Worm (Caenorhabditis elegans) whole organism, L1 larva: ENCODE data around the gene C48B4.10.

Experiments
- C04F5.9 ChIP-seq: sonication (generic microtip); optimal IDR thresholded peaks from 2 replicates; lab custom pipeline; 2016; ENCODE audit warnings: missing genetic modification characterization, missing compliant biosample characterization
- C16A3.4 ChIP-seq: fragments of 150-350 bp; optimal IDR thresholded peaks from 2 replicates; lab custom pipeline; 2014; ENCODE audit warnings: missing biosample characterization, missing genetic modification characterization
- F16B12.6 ChIP-seq: fragments of 150-350 bp; optimal IDR thresholded peaks from 2 replicates; lab custom pipeline; 2014; ENCODE audit warnings: missing biosample characterization, missing genetic modification characterization
- Y116A8C.19 ChIP-seq: sonication (generic microtip); optimal IDR thresholded peaks from 2 replicates; lab custom pipeline; 2016; ENCODE audit warnings: missing compliant biosample characterization, missing genetic modification characterization, borderline replicate concordance
- aha-1 ChIP-seq: fragments of 150-350 bp; optimal IDR thresholded peaks from 2 replicates; lab custom pipeline; 2014; ENCODE audit warnings: missing biosample characterization, missing genetic modification characterization
- alr-1 ChIP-seq: fragments of 200-800 bp; sonication (Bioruptor generic); optimal IDR thresholded peaks from 2 replicates; lab custom pipeline; 2018; ENCODE audit warnings: borderline replicate concordance, mild to moderate bottlenecking, missing genetic modification characterization, missing compliant biosample characterization
- ama-1 ChIP-seq: fragments of 150-350 bp; optimal IDR thresholded peaks from 2 replicates; lab custom pipeline; 2014
- ceh-63 ChIP-seq: fragments of 200-800 bp; sonication (Bioruptor generic); optimal IDR thresholded peaks from 2 replicates; lab custom pipeline; 2018; ENCODE audit warnings: mild to moderate bottlenecking, missing genetic modification characterization, missing compliant biosample characterization
- ceh-88 ChIP-seq: fragments of 200-800 bp; sonication (Bioruptor generic); IDR thresholded peaks from 2 replicates; pipeline ENCODE4 v1.3.6; 2022; ENCODE audit warnings: missing genetic modification characterization, missing compliant biosample characterization
- ces-1 ChIP-seq: fragments of 150-350 bp; optimal IDR thresholded peaks from 2 replicates; lab custom pipeline; 2014; ENCODE audit warnings: missing biosample characterization, missing genetic modification reagents, missing genetic modification characterization
- dpl-1 ChIP-seq, 3 experiments: fragments of 150-350 bp in 2 of 3; sonication (generic microtip) in 1 of 3; optimal IDR thresholded peaks; 2 replicates each; lab custom pipeline; 2014 to 2017; ENCODE audit warnings: missing biosample characterization in 3 of 3, missing genetic modification characterization in 3 of 3, missing genetic modification reagents in 3 of 3
- efl-1 ChIP-seq, 4 experiments: fragments of 150-350 bp; optimal IDR thresholded peaks in 3 of 4; peaks in 1 of 4; 1 replicate in 1 of 4; 2 replicates in 3 of 4; lab custom pipeline; 2014; ENCODE audit warnings: missing biosample characterization in 2 of 4, missing genetic modification characterization in 2 of 4, missing genetic modification reagents in 2 of 4
- efl-3 ChIP-seq: fragments of 200-800 bp; sonication (Bioruptor generic); optimal IDR thresholded peaks from 2 replicates; lab custom pipeline; 2018; ENCODE audit warnings: mild to moderate bottlenecking, missing genetic modification characterization, missing compliant biosample characterization
- egl-27 ChIP-seq, 2 experiments: fragments of 150-350 bp in 1 of 2; sonication (generic microtip); optimal IDR thresholded peaks; 3 replicates each; lab custom pipeline; 2017 to 2018; ENCODE audit warnings: missing biosample characterization in 2 of 2, missing genetic modification characterization in 2 of 2, missing genetic modification reagents in 2 of 2
- elt-2 ChIP-seq: sonication (generic microtip); optimal IDR thresholded peaks from 2 replicates; lab custom pipeline; 2016; ENCODE audit warnings: missing genetic modification characterization, mild to moderate bottlenecking, inconsistent platforms, missing compliant biosample characterization, missing genetic modification reagents
- ets-5 ChIP-seq: fragments of 200-800 bp; sonication (Bioruptor generic); IDR thresholded peaks from 2 replicates; pipeline ENCODE4 v1.3.6; 2022; ENCODE audit warnings: missing genetic modification characterization, missing compliant biosample characterization
- fkh-8 ChIP-seq: sonication (generic microtip); optimal IDR thresholded peaks from 2 replicates; lab custom pipeline; 2016; ENCODE audit warnings: mild to moderate bottlenecking, missing genetic modification characterization, missing compliant biosample characterization
- fos-1 ChIP-seq: fragments of 150-350 bp; optimal IDR thresholded peaks from 2 replicates; lab custom pipeline; 2014; ENCODE audit warnings: missing biosample characterization, missing genetic modification characterization
- grh-1 ChIP-seq: fragments of 200-800 bp; sonication (Bioruptor generic); IDR thresholded peaks from 2 replicates; pipeline ENCODE4 v1.3.6; 2022; ENCODE audit warnings: missing genetic modification reagents, missing genetic modification characterization, missing compliant biosample characterization
- hlh-17 ChIP-seq: fragments of 200-800 bp; sonication (Bioruptor generic); optimal IDR thresholded peaks from 2 replicates; lab custom pipeline; 2018; ENCODE audit warnings: missing genetic modification characterization, mild to moderate bottlenecking, missing compliant biosample characterization, moderate library complexity, borderline replicate concordance
- hlh-4 ChIP-seq: sonication (generic microtip); optimal IDR thresholded peaks from 2 replicates; lab custom pipeline; 2016; ENCODE audit warnings: mild to moderate bottlenecking, missing genetic modification characterization, missing compliant biosample characterization
- hpl-2 ChIP-seq: fragments of 150-350 bp; optimal IDR thresholded peaks from 2 replicates; lab custom pipeline; 2014; ENCODE audit warnings: missing biosample characterization, missing genetic modification reagents, missing genetic modification characterization
- irx-1 ChIP-seq: sonication (generic microtip); optimal IDR thresholded peaks from 2 replicates; lab custom pipeline; 2016; ENCODE audit warnings: missing genetic modification characterization, missing compliant biosample characterization
- isw-1 ChIP-seq: fragments of 200-800 bp; sonication (Bioruptor generic); IDR thresholded peaks from 2 replicates; pipeline ENCODE4 v1.3.6; 2022; ENCODE audit warnings: missing genetic modification characterization, missing compliant biosample characterization
- lin-13 ChIP-seq: fragments of 150-350 bp; optimal IDR thresholded peaks from 2 replicates; lab custom pipeline; 2014; ENCODE audit warnings: missing biosample characterization, missing genetic modification reagents, missing genetic modification characterization
- lin-14 ChIP-seq: fragments of 200-800 bp; sonication (Bioruptor generic); optimal IDR thresholded peaks from 2 replicates; lab custom pipeline; 2018; ENCODE audit warnings: mild to moderate bottlenecking, missing genetic modification characterization, moderate library complexity, missing compliant biosample characterization
- lin-35 ChIP-seq, 2 experiments: fragments of 150-350 bp; optimal IDR thresholded peaks; 2 replicates each; lab custom pipeline; 2014; ENCODE audit warnings: missing biosample characterization in 2 of 2, missing genetic modification characterization in 2 of 2, missing genetic modification reagents in 2 of 2
- lin-39 ChIP-seq: fragments of 150-350 bp; optimal IDR thresholded peaks from 2 replicates; lab custom pipeline; 2014; ENCODE audit warnings: missing biosample characterization, missing genetic modification reagents, missing genetic modification characterization
- lir-3 ChIP-seq: sonication (generic microtip); optimal IDR thresholded peaks from 2 replicates; lab custom pipeline; 2016; ENCODE audit warnings: mild to moderate bottlenecking, missing genetic modification characterization, moderate library complexity, missing compliant biosample characterization; ENCODE audit not compliant: poor library complexity
- lsy-2 ChIP-seq, 2 experiments: fragments of 150-350 bp; optimal IDR thresholded peaks; 2 replicates each; lab custom pipeline; 2014; ENCODE audit warnings: missing biosample characterization in 2 of 2, missing genetic modification characterization in 2 of 2
- mep-1 ChIP-seq: fragments of 150-350 bp; optimal IDR thresholded peaks from 2 replicates; lab custom pipeline; 2014; ENCODE audit warnings: missing biosample characterization, missing genetic modification characterization
- nhr-19 ChIP-seq: fragments of 200-800 bp; sonication (Bioruptor generic); conservative IDR thresholded peaks from 2 replicates; pipeline ENCODE4 v1.3.6; 2022; ENCODE audit warnings: missing genetic modification characterization, missing compliant biosample characterization
- nhr-28 ChIP-seq: fragments of 150-350 bp; optimal IDR thresholded peaks from 2 replicates; lab custom pipeline; 2014; ENCODE audit warnings: missing biosample characterization, missing genetic modification characterization
- nhr-47 ChIP-seq: sonication (generic microtip); optimal IDR thresholded peaks from 2 replicates; lab custom pipeline; 2016; ENCODE audit warnings: mild to moderate bottlenecking, missing genetic modification characterization, moderate library complexity, missing compliant biosample characterization
- nhr-71 ChIP-seq: sonication (generic microtip); optimal IDR thresholded peaks from 2 replicates; lab custom pipeline; 2016; ENCODE audit warnings: mild to moderate bottlenecking, missing genetic modification characterization, moderate library complexity, missing compliant biosample characterization
- nhr-76 ChIP-seq: sonication (generic microtip); optimal IDR thresholded peaks from 2 replicates; lab custom pipeline; 2017; ENCODE audit warnings: missing biosample characterization, missing genetic modification characterization
- nhr-85 ChIP-seq: sonication (generic microtip); peaks from one replicate; lab custom pipeline; 2016; ENCODE audit warnings: missing genetic modification characterization, inconsistent platforms, missing compliant biosample characterization
- nhr-90 ChIP-seq: sonication (generic microtip); optimal IDR thresholded peaks from 2 replicates; lab custom pipeline; 2016; ENCODE audit warnings: mild to moderate bottlenecking, missing genetic modification characterization, missing compliant biosample characterization; ENCODE audit not compliant: poor library complexity
- pqm-1 ChIP-seq: sonication (generic microtip); optimal IDR thresholded peaks from 3 replicates; lab custom pipeline; 2017; ENCODE audit warnings: missing biosample characterization, missing genetic modification characterization
- rnt-1 ChIP-seq: sonication (generic microtip); optimal IDR thresholded peaks from 2 replicates; lab custom pipeline; 2016; ENCODE audit warnings: mild to moderate bottlenecking, missing genetic modification characterization, moderate library complexity, missing compliant biosample characterization
- snpc-4 ChIP-seq: fragments of 150-350 bp; optimal IDR thresholded peaks from 2 replicates; lab custom pipeline; 2014; ENCODE audit warnings: missing biosample characterization, missing genetic modification characterization
- snu-23 ChIP-seq: sonication (generic microtip); optimal IDR thresholded peaks from 2 replicates; lab custom pipeline; 2016; ENCODE audit warnings: missing genetic modification characterization, missing compliant biosample characterization
- sptf-1 ChIP-seq: fragments of 150-350 bp; optimal IDR thresholded peaks from 2 replicates; lab custom pipeline; 2014; ENCODE audit warnings: missing biosample characterization, missing genetic modification characterization
- swsn-7 ChIP-seq: sonication (generic microtip); optimal IDR thresholded peaks from 2 replicates; lab custom pipeline; 2016; ENCODE audit warnings: missing genetic modification characterization, missing compliant biosample characterization
- tbx-2 ChIP-seq: sonication (generic microtip); optimal IDR thresholded peaks from 2 replicates; lab custom pipeline; 2016; ENCODE audit warnings: missing genetic modification characterization, missing compliant biosample characterization
- unc-130 ChIP-seq: fragments of 150-350 bp; optimal IDR thresholded peaks from 2 replicates; lab custom pipeline; 2017; ENCODE audit warnings: missing biosample characterization, missing genetic modification characterization, inconsistent platforms
- unc-62 ChIP-seq: fragments of 150-350 bp; optimal IDR thresholded peaks from 2 replicates; lab custom pipeline; 2014; ENCODE audit warnings: missing biosample characterization, missing genetic modification reagents, missing genetic modification characterization
- unc-98 ChIP-seq: fragments of 200-800 bp; sonication (Bioruptor generic); IDR thresholded peaks from 2 replicates; pipeline ENCODE4 v1.3.6; 2022; ENCODE audit warnings: missing genetic modification characterization, missing compliant biosample characterization
- zag-1 ChIP-seq: fragments of 150-350 bp; optimal IDR thresholded peaks from 2 replicates; lab custom pipeline; 2014; ENCODE audit warnings: missing biosample characterization, missing genetic modification characterization
- zip-4 ChIP-seq: fragments of 200-800 bp; sonication (Bioruptor generic); optimal IDR thresholded peaks from 2 replicates; lab custom pipeline; 2018; ENCODE audit warnings: mild to moderate bottlenecking, missing genetic modification characterization, moderate library complexity, missing compliant biosample characterization
- ztf-11 ChIP-seq, 2 experiments: sonication (generic microtip); optimal IDR thresholded peaks; 2 replicates each; lab custom pipeline; 2016 to 2017; ENCODE audit warnings: missing genetic modification characterization in 2 of 2, missing biosample characterization in 1 of 2, missing compliant biosample characterization in 1 of 2

C48B4.10 gene

ce11 chrIII:9546016-9546659 lies 18.2 kb downstream of the C48B4.10 start, which contains the start of gene unc-16 (continued):
- TF ChIP-seq fkh-8 (tag; lab: Kevin White, UChicago) = peak; percentile 90
- TF ChIP-seq nhr-19 = peak; percentile 87
- peak; percentile 7 for TF ChIP-seq hpl-2 (GFP tag; lab: Kevin White, UChicago)
- peak; percentile 94 for TF ChIP-seq swsn-7
- TF ChIP-seq nhr-28 (tag; lab: Kevin White, UChicago) = no peak
- peak; percentile 85 to 88 for TF ChIP-seq efl-1 (optimal IDR thresholded peaks at IDR 0.05; lab: Kevin White, UChicago)
- peak; percentile 82 to 98 for TF ChIP-seq efl-1 (GFP tag; optimal IDR thresholded peaks at IDR 0.05 in 1 of 2; lab: Kevin White, UChicago)
- no peak for TF ChIP-seq pqm-1 (tag; lab: Kevin White, UChicago)
- no peak for TF ChIP-seq nhr-76 (tag; lab: Kevin White, UChicago)
- peak; percentile 88 for TF ChIP-seq nhr-85 (tag; lab: Kevin White, UChicago)
- TF ChIP-seq snpc-4 (tag; lab: Kevin White, UChicago) = peak; percentile 73
- no peak for TF ChIP-seq ces-1 (GFP tag; lab: Kevin White, UChicago)
- peak; percentile 95 for TF ChIP-seq snu-23 (GFP tag; lab: Kevin White, UChicago)
- TF ChIP-seq dpl-1 (GFP tag; optimal IDR thresholded peaks at IDR 0.05; lab: Kevin White, UChicago) = peak; percentile 77 to 84 (median 81)
- TF ChIP-seq isw-1 = peak; percentile 91
- TF ChIP-seq zip-4 (GFP tag; lab: Kevin White, UChicago) = peak; percentile 78
- TF ChIP-seq ceh-88 (GFP tag; lab: Robert Waterston, UW) = peak; percentile 67
- TF ChIP-seq F16B12.6 (tag; lab: Kevin White, UChicago) = peak; percentile 69
- peak; percentile 85 for TF ChIP-seq C16A3.4 (tag; lab: Kevin White, UChicago)
- no peak for TF ChIP-seq egl-27 (tag; optimal IDR thresholded peaks at IDR 0.05; lab: Kevin White, UChicago)
- peak; percentile 77 for TF ChIP-seq fos-1
- peak; percentile 79 for TF ChIP-seq lir-3
- TF ChIP-seq alr-1 = no peak
- peak; percentile 88 for TF ChIP-seq unc-130 (tag; lab: Kevin White, UChicago)
- peak; percentile 51 for TF ChIP-seq ceh-63
- TF ChIP-seq lsy-2 (tag; optimal IDR thresholded peaks at IDR 0.05; lab: Kevin White, UChicago) = peak; percentile 99 to 100
- peak; percentile 83 for TF ChIP-seq ama-1 (lab: Kevin White, UChicago)
- TF ChIP-seq nhr-71 (tag; lab: Kevin White, UChicago) = peak; percentile 95
- TF ChIP-seq lin-35 (GFP tag; optimal IDR thresholded peaks at IDR 0.05; lab: Kevin White, UChicago) = peak; percentile 86
- peak; percentile 92 for TF ChIP-seq nhr-47 (tag; lab: Kevin White, UChicago)
- TF ChIP-seq ets-5 (GFP tag; lab: Robert Waterston, UW) = no peak
- peak; percentile 83 for TF ChIP-seq C04F5.9 (tag; lab: Kevin White, UChicago)
- TF ChIP-seq sptf-1 (tag; lab: Kevin White, UChicago) = no peak
- TF ChIP-seq mep-1 (tag; lab: Kevin White, UChicago) = peak; percentile 95
- no peak for TF ChIP-seq unc-62 (GFP tag; lab: Kevin White, UChicago)
- TF ChIP-seq rnt-1 (tag; lab: Kevin White, UChicago) = peak; percentile 93
- peak; percentile 67 for TF ChIP-seq nhr-90 (tag; lab: Kevin White, UChicago)
- peak; percentile 19 for TF ChIP-seq elt-2 (tag; lab: Kevin White, UChicago)
- peak; percentile 95 for TF ChIP-seq lin-14 (GFP tag; lab: Kevin White, UChicago)
- TF ChIP-seq aha-1 (tag; lab: Kevin White, UChicago) = peak; percentile 67
- TF ChIP-seq Y116A8C.19 = no peak
- peak; percentile 89 for TF ChIP-seq irx-1 (tag; lab: Kevin White, UChicago)
- TF ChIP-seq zag-1 (tag; lab: Kevin White, UChicago) = no peak
- TF ChIP-seq hlh-4 (tag; lab: Kevin White, UChicago) = no peak
- TF ChIP-seq lin-13 = peak; percentile 90
- peak in 1 of 2 experiments; percentile 78 for TF ChIP-seq ztf-11 (tag; optimal IDR thresholded peaks at IDR 0.05; lab: Kevin White, UChicago)
- TF ChIP-seq efl-3 (GFP tag; lab: Kevin White, UChicago) = peak; percentile 8
- TF ChIP-seq grh-1 (GFP tag; lab: Robert Waterston, UW) = no peak; the same call in 1 of the 2 replicates
- peak; percentile 35 for TF ChIP-seq lin-39 (tag; lab: Kevin White, UChicago)
- TF ChIP-seq tbx-2 (tag; lab: Kevin White, UChicago) = peak; percentile 93
- TF ChIP-seq hlh-17 (GFP tag; lab: Kevin White, UChicago) = no peak
- no peak for TF ChIP-seq unc-98 (GFP tag; lab: Robert Waterston, UW)
